Worm (Caenorhabditis elegans): ENCODE results near the gene pde-2.

Gene pde-2

ce11 chrIII:8971255-8972020, 10.3 kb downstream of the pde-2 start, which contains the start of the genes eif-3.D and R08D7.4 (continued):
- TF ChIP-seq isw-1 (GFP tag; IDR thresholded peaks at IDR 0.05), result no peak; the same call in 1 of the 2 replicates
- peak; percentile 63 to 77 (median 76) for TF ChIP-seq dpl-1 (GFP tag; optimal IDR thresholded peaks at IDR 0.05)
- TF ChIP-seq zag-1 (tag; optimal IDR thresholded peaks at IDR 0.05), result no peak
- no peak for TF ChIP-seq sup-37 (GFP tag; optimal IDR thresholded peaks at IDR 0.05)
- TF ChIP-seq vab-15 (tag; optimal IDR thresholded peaks at IDR 0.05), result no peak
- TF ChIP-seq C16A3.4 (tag; optimal IDR thresholded peaks at IDR 0.05), result peak; percentile 63
- TF ChIP-seq ztf-11 (tag; optimal IDR thresholded peaks at IDR 0.05), result peak in 1 of 2 experiments; percentile 46
- peak; percentile 67 to 78 for TF ChIP-seq efl-1 (optimal IDR thresholded peaks at IDR 0.05)
- TF ChIP-seq efl-1 (GFP tag; optimal IDR thresholded peaks at IDR 0.05 in 1 of 2), result peak; percentile 69 to 96
- TF ChIP-seq fkh-4 (tag; optimal IDR thresholded peaks at IDR 0.05; ENCODE audit: borderline replicate concordance), result peak; percentile 5
- TF ChIP-seq egl-13 (tag; optimal IDR thresholded peaks at IDR 0.05), result no peak
- TF ChIP-seq Y116A8C.19 (tag; optimal IDR thresholded peaks at IDR 0.05; ENCODE audit: borderline replicate concordance), result no peak
- no peak for TF ChIP-seq tlp-1 (tag; optimal IDR thresholded peaks at IDR 0.05)
- TF ChIP-seq nhr-71 (tag; optimal IDR thresholded peaks at IDR 0.05), result peak; percentile 77
- peak; percentile 74 for TF ChIP-seq nhr-47 (tag; optimal IDR thresholded peaks at IDR 0.05)
- peak; percentile 54 for TF ChIP-seq F16B12.6 (tag; optimal IDR thresholded peaks at IDR 0.05)
- TF ChIP-seq sptf-1 (tag; optimal IDR thresholded peaks at IDR 0.05), result no peak
- no peak for TF ChIP-seq efl-3 (GFP tag; optimal IDR thresholded peaks at IDR 0.05)
- TF ChIP-seq elt-3 (tag; optimal IDR thresholded peaks at IDR 0.05), result peak in 2 of 6 experiments; percentile 20 to 29
- peak; percentile 55 for TF ChIP-seq unc-86 (tag; optimal IDR thresholded peaks at IDR 0.05)
- peak; percentile 70 for TF ChIP-seq nhr-20 (tag; optimal IDR thresholded peaks at IDR 0.05)
- TF ChIP-seq snpc-4 (tag; optimal IDR thresholded peaks at IDR 0.05), result peak; percentile 41
- no peak for TF ChIP-seq ets-5 (GFP tag; IDR thresholded peaks at IDR 0.05)
- peak; percentile 71 to 81 for TF ChIP-seq lin-35 (GFP tag; optimal IDR thresholded peaks at IDR 0.05)
- TF ChIP-seq nhr-76 (tag; optimal IDR thresholded peaks at IDR 0.05), result no peak
- TF ChIP-seq mab-9 (GFP tag; IDR thresholded peaks at IDR 0.05), result no peak
- TF ChIP-seq nhr-19 (GFP tag; conservative IDR thresholded peaks at IDR 0.05), result peak; percentile 59
- no peak for TF ChIP-seq elt-2 (tag; optimal IDR thresholded peaks at IDR 0.05)
- TF ChIP-seq xbp-1 (tag; optimal IDR thresholded peaks at IDR 0.05), result peak; percentile 59
- TF ChIP-seq swsn-7 (tag; optimal IDR thresholded peaks at IDR 0.05), result peak; percentile 75
- no peak for TF ChIP-seq unc-30 (tag; optimal IDR thresholded peaks at IDR 0.05)
- TF ChIP-seq lsy-2 (tag; optimal IDR thresholded peaks at IDR 0.05), result peak; percentile 77 to 86
- TF ChIP-seq hlh-17 (GFP tag; optimal IDR thresholded peaks at IDR 0.05; ENCODE audit: borderline replicate concordance), result no peak
- no peak for TF ChIP-seq hlh-4 (tag; optimal IDR thresholded peaks at IDR 0.05)
- no peak for TF ChIP-seq fos-1 (tag; optimal IDR thresholded peaks at IDR 0.05)
- TF ChIP-seq nhr-237 (tag; optimal IDR thresholded peaks at IDR 0.05), result no peak
- TF ChIP-seq lin-14 (GFP tag; optimal IDR thresholded peaks at IDR 0.05), result peak; percentile 52
- no peak for TF ChIP-seq egl-27 (tag; optimal IDR thresholded peaks at IDR 0.05)

- TF ChIP-seq pag-3 (tag; optimal IDR thresholded peaks at IDR 0.05; ENCODE audit: borderline replicate concordance, insufficient read depth), result no peak
- TF ChIP-seq fos-1 (tag; optimal IDR thresholded peaks at IDR 0.05), result no peak
- TF ChIP-seq C16A3.4 (tag; optimal IDR thresholded peaks at IDR 0.05), result no peak
- TF ChIP-seq efl-1 (optimal IDR thresholded peaks at IDR 0.05), result no peak
- TF ChIP-seq efl-1 (GFP tag; optimal IDR thresholded peaks at IDR 0.05 in 1 of 2), result peak in 1 of 2 experiments; percentile 11
- TF ChIP-seq nhr-11 (tag; optimal IDR thresholded peaks at IDR 0.05), result no peak
- TF ChIP-seq ceh-63 (GFP tag; optimal IDR thresholded peaks at IDR 0.05), result no peak
- TF ChIP-seq lir-3 (tag; optimal IDR thresholded peaks at IDR 0.05; ENCODE audit: poor library complexity), result peak; percentile 27
- no peak for TF ChIP-seq ceh-82 (tag; optimal IDR thresholded peaks at IDR 0.05)
- no peak for TF ChIP-seq unc-86 (tag; optimal IDR thresholded peaks at IDR 0.05)
- TF ChIP-seq efl-3 (GFP tag; optimal IDR thresholded peaks at IDR 0.05), result no peak
- TF ChIP-seq mep-1 (tag; optimal IDR thresholded peaks at IDR 0.05), result peak; percentile 15
- TF ChIP-seq mab-9 (GFP tag; IDR thresholded peaks at IDR 0.05), result no peak
- no peak for TF ChIP-seq zip-4 (GFP tag; optimal IDR thresholded peaks at IDR 0.05)
- TF ChIP-seq fkh-4 (tag; optimal IDR thresholded peaks at IDR 0.05; ENCODE audit: borderline replicate concordance), result peak; percentile 32
- no peak for TF ChIP-seq isw-1 (GFP tag; IDR thresholded peaks at IDR 0.05)
- peak in 1 of 3 experiments; percentile 12 for TF ChIP-seq dpl-1 (GFP tag; optimal IDR thresholded peaks at IDR 0.05)
- no peak for TF ChIP-seq lsy-2 (tag; optimal IDR thresholded peaks at IDR 0.05)
- TF ChIP-seq F16B12.6 (tag; optimal IDR thresholded peaks at IDR 0.05), result no peak
- peak; percentile 65 for TF ChIP-seq ceh-90 (tag; optimal IDR thresholded peaks at IDR 0.05)
- no peak for TF ChIP-seq irx-1 (tag; optimal IDR thresholded peaks at IDR 0.05)
- TF ChIP-seq ztf-11 (tag; optimal IDR thresholded peaks at IDR 0.05), result no peak
- TF ChIP-seq rnt-1 (tag; optimal IDR thresholded peaks at IDR 0.05), result peak; percentile 63
- TF ChIP-seq nhr-47 (tag; optimal IDR thresholded peaks at IDR 0.05), result peak; percentile 27
Measured at ce11 chrIII:8967639-8968038, 14.1 kb downstream of the pde-2 start, which contains the start of the genes bud-13 and rpap-2. Gene bud-13 (minus strand): TSS chrIII:8967727. Gene rpap-2 (plus strand): TSS chrIII:8967967.

Data from whole organism, L1 larva.